Fruit fly (Drosophila melanogaster) whole organism, adult: ENCODE results near the gene CG7382.

Source experiments
- CG1620 ChIP-seq: fragments of 200-800 bp; sonication (Bioruptor generic); optimal IDR thresholded peaks from 2 replicates; lab custom pipeline; 2016; ENCODE audit warnings: missing biosample characterization, missing genetic modification characterization
- cnc ChIP-seq, 2 experiments: fragments of >200 bp; optimal IDR thresholded peaks; 2 replicates each; lab custom pipeline; 2017

- no peak for TF ChIP-seq CG1620 (GFP tag; lab: Kevin White, UChicago)
- no peak for TF ChIP-seq cnc (optimal IDR thresholded peaks at IDR 0.05; lab: Kevin White, UChicago)
Observed at dm6 chr2L:5478273-5478672, 41.4 kb downstream of the CG7382 start.
